Worm (Caenorhabditis elegans) whole organism, L4/young adult: Measurements from ENCODE around the gene lad-2.

Experiments
- W03F9.2 ChIP-seq: fragments of 150-350 bp; optimal IDR thresholded peaks from 2 replicates; lab custom pipeline; 2014; ENCODE audit warnings: missing biosample characterization, missing genetic modification characterization
- dao-5 ChIP-seq: sonication (generic microtip); optimal IDR thresholded peaks from 2 replicates; lab custom pipeline; 2016; ENCODE audit warnings: missing genotype, missing genetic modification characterization, moderate library complexity, missing compliant biosample characterization
- him-1 ChIP-seq: sonication (generic microtip); optimal IDR thresholded peaks from 2 replicates; lab custom pipeline; 2016; ENCODE audit warnings: missing genotype, missing genetic modification reagents, missing genetic modification characterization, missing compliant biosample characterization

DNA sequence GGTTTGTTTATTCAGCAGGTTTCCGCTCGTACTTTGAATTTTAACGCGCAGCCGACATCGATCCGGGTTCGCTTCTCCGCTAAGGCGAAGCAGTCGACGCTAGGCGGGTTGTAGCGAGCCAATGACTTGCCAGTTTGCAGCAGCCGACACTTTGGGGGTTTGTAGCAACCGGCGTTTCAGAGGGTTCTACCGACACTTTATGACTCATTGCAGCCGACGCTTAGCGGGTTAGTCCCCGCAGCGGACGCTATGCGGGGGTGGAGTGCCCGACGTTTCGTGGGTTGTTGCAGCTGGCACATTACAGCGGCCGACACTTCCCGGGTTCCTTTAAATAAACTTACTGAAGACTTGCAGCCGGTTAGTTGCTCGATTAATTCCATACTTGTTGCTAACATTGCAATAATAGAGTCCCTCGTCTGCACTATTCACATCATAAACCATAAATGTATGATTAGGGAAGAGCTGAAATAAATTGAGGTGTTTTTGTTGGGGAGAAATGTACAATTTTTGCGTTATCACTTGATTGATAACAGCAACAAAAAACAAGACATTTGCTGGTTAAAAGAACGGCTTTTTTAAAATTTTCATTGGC, 8.8 kb downstream of the lad-2 start, which contains the start of gene Y54G2A.57:
- TF ChIP-seq him-1 (tag; lab: Kevin White, UChicago) (no peak), W03F9.2 (tag; lab: Kevin White, UChicago) (no peak), dao-5 (tag; lab: Kevin White, UChicago) (no peak)
